Worm (Caenorhabditis elegans) whole organism, mixed stage, embryonic: ENCODE measurements around the gene T18D3.5.

Experiments used
- M03D4.4 ChIP-seq: sonication (generic microtip); optimal IDR thresholded peaks from 2 replicates; lab custom pipeline; 2017; ENCODE audit warnings: mild to moderate bottlenecking, missing genetic modification characterization, missing compliant biosample characterization
- bed-3 ChIP-seq: fragments of 200-800 bp; sonication (Bioruptor generic); optimal IDR thresholded peaks from 3 replicates; lab custom pipeline; 2018; ENCODE audit warnings: mild to moderate bottlenecking, missing genetic modification characterization, moderate library complexity, missing compliant biosample characterization
- blmp-1 ChIP-seq: fragments of 150-350 bp; optimal IDR thresholded peaks from 2 replicates; lab custom pipeline; 2014; ENCODE audit warnings: missing biosample characterization, missing genetic modification characterization
- ceh-39 ChIP-seq: fragments of 150-350 bp; optimal IDR thresholded peaks from 2 replicates; lab custom pipeline; 2014; ENCODE audit warnings: missing biosample characterization, missing genetic modification characterization
- ceh-43 ChIP-seq: fragments of 200-800 bp; sonication (Bioruptor generic); optimal IDR thresholded peaks from 2 replicates; lab custom pipeline; 2018; ENCODE audit warnings: mild to moderate bottlenecking, missing genetic modification characterization, moderate library complexity, missing compliant biosample characterization
- ceh-83 ChIP-seq: fragments of 200-800 bp; sonication (Bioruptor generic); optimal IDR thresholded peaks from 2 replicates; lab custom pipeline; 2018; ENCODE audit warnings: mild to moderate bottlenecking, missing genetic modification characterization, missing compliant biosample characterization
- cnd-1 ChIP-seq: fragments of 200-800 bp; sonication (Bioruptor generic); optimal IDR thresholded peaks from 2 replicates; lab custom pipeline; 2018; ENCODE audit warnings: mild to moderate bottlenecking, missing genetic modification characterization, missing compliant biosample characterization
- drap-1 ChIP-seq: fragments of 200-800 bp; sonication (Bioruptor generic); optimal IDR thresholded peaks from 3 replicates; lab custom pipeline; 2018; ENCODE audit warnings: mild to moderate bottlenecking, missing genetic modification characterization, missing compliant biosample characterization
- elt-1 ChIP-seq: sonication (generic microtip); optimal IDR thresholded peaks from 2 replicates; lab custom pipeline; 2017; ENCODE audit warnings: missing genetic modification characterization, mild to moderate bottlenecking, missing compliant biosample characterization, antibody characterized with exemption, moderate library complexity, borderline replicate concordance; ENCODE audit not compliant: insufficient read depth
- elt-3 ChIP-seq: fragments of 150-350 bp; optimal IDR thresholded peaks from 2 replicates; lab custom pipeline; 2014; ENCODE audit warnings: missing biosample characterization, missing genetic modification characterization
- flh-1 ChIP-seq: fragments of 200-800 bp; sonication (Bioruptor generic); optimal IDR thresholded peaks from 2 replicates; lab custom pipeline; 2018; ENCODE audit warnings: mild to moderate bottlenecking, missing genetic modification characterization, moderate library complexity, missing compliant biosample characterization
- ham-2 ChIP-seq: fragments of 200-800 bp; sonication (Bioruptor generic); optimal IDR thresholded peaks from 2 replicates; lab custom pipeline; 2018; ENCODE audit warnings: mild to moderate bottlenecking, missing genetic modification characterization, missing compliant biosample characterization
- hlh-1 ChIP-seq: fragments of 150-350 bp; optimal IDR thresholded peaks from 2 replicates; lab custom pipeline; 2014; ENCODE audit warnings: missing biosample characterization, missing genetic modification reagents, missing genetic modification characterization
- lin-13 ChIP-seq: fragments of 150-350 bp; optimal IDR thresholded peaks from 2 replicates; lab custom pipeline; 2014; ENCODE audit warnings: missing biosample characterization, missing genetic modification characterization
- lin-32 ChIP-seq: fragments of 200-800 bp; sonication (Bioruptor generic); optimal IDR thresholded peaks from 2 replicates; lab custom pipeline; 2018; ENCODE audit warnings: mild to moderate bottlenecking, missing genetic modification characterization, missing compliant biosample characterization
- lsy-2 ChIP-seq: fragments of 150-350 bp; optimal IDR thresholded peaks from 2 replicates; lab custom pipeline; 2014; ENCODE audit warnings: missing biosample characterization, missing genetic modification characterization
- mab-5 ChIP-seq: fragments of 150-350 bp; optimal IDR thresholded peaks from 2 replicates; lab custom pipeline; 2014; ENCODE audit warnings: missing biosample characterization, missing genetic modification characterization
- mep-1 ChIP-seq: fragments of 150-350 bp; optimal IDR thresholded peaks from 2 replicates; lab custom pipeline; 2017; ENCODE audit warnings: missing biosample characterization, missing genetic modification reagents, missing genetic modification characterization, inconsistent platforms
- nhr-12 ChIP-seq: fragments of 150-350 bp; optimal IDR thresholded peaks from 2 replicates; lab custom pipeline; 2014; ENCODE audit warnings: missing biosample characterization, missing genetic modification characterization
- nhr-2 ChIP-seq: fragments of 150-350 bp; optimal IDR thresholded peaks from 2 replicates; lab custom pipeline; 2014; ENCODE audit warnings: missing biosample characterization, missing genetic modification characterization
- nhr-237 ChIP-seq: fragments of 150-350 bp; optimal IDR thresholded peaks from 2 replicates; lab custom pipeline; 2014; ENCODE audit warnings: missing biosample characterization, missing genetic modification characterization
- nhr-28 ChIP-seq: fragments of 150-350 bp; optimal IDR thresholded peaks from 2 replicates; lab custom pipeline; 2014; ENCODE audit warnings: missing biosample characterization, missing genetic modification characterization
- nhr-76 ChIP-seq: sonication (generic microtip); optimal IDR thresholded peaks from 2 replicates; lab custom pipeline; 2017; ENCODE audit warnings: missing biosample characterization, missing genetic modification characterization
- pha-4 ChIP-seq: fragments of 150-350 bp; optimal IDR thresholded peaks from 2 replicates; lab custom pipeline; 2018; ENCODE audit warnings: missing biosample characterization, missing genetic modification reagents, missing genetic modification characterization
- sem-2 ChIP-seq: fragments of 200-800 bp; sonication (Bioruptor generic); optimal IDR thresholded peaks from 2 replicates; lab custom pipeline; 2018; ENCODE audit warnings: mild to moderate bottlenecking, missing genetic modification characterization, missing compliant biosample characterization
- snpc-4 ChIP-seq: fragments of 150-350 bp; optimal IDR thresholded peaks from 2 replicates; lab custom pipeline; 2014; ENCODE audit warnings: missing biosample characterization, missing genetic modification characterization
- sptf-1 ChIP-seq: sonication (generic microtip); optimal IDR thresholded peaks from 2 replicates; lab custom pipeline; 2017; ENCODE audit warnings: mild to moderate bottlenecking, missing genetic modification characterization, moderate library complexity, missing compliant biosample characterization
- tbx-8 ChIP-seq: fragments of 200-800 bp; sonication (Bioruptor generic); optimal IDR thresholded peaks from 2 replicates; lab custom pipeline; 2018; ENCODE audit warnings: mild to moderate bottlenecking, missing genetic modification characterization, moderate library complexity, missing compliant biosample characterization
- unc-120 ChIP-seq: sonication (generic microtip); optimal IDR thresholded peaks from 2 replicates; lab custom pipeline; 2017; ENCODE audit warnings: missing genetic modification characterization, missing compliant biosample characterization; ENCODE audit not compliant: poor library complexity, severe bottlenecking
- unc-39 ChIP-seq: fragments of 150-350 bp; optimal IDR thresholded peaks from 2 replicates; lab custom pipeline; 2014; ENCODE audit warnings: missing biosample characterization, missing genetic modification characterization
- unc-62 ChIP-seq: fragments of 150-350 bp; optimal IDR thresholded peaks from 2 replicates; lab custom pipeline; 2014; ENCODE audit warnings: missing biosample characterization, missing genetic modification reagents, missing genetic modification characterization
- zip-8 ChIP-seq: fragments of 150-350 bp; optimal IDR thresholded peaks from 2 replicates; lab custom pipeline; 2014; ENCODE audit warnings: missing biosample characterization, missing genetic modification characterization
- ztf-11 ChIP-seq: fragments of 150-350 bp; optimal IDR thresholded peaks from 2 replicates; lab custom pipeline; 2014; ENCODE audit warnings: missing biosample characterization, missing genetic modification characterization

Gene T18D3.5

ce11 chrX:12491138-12491537 lies 27.5 kb downstream of the T18D3.5 start:
- TF ChIP-seq unc-39 (tag; lab: Kevin White, UChicago): no peak

- no peak for TF ChIP-seq mab-5
- TF ChIP-seq nhr-28 (tag; lab: Kevin White, UChicago): no peak
- no peak for TF ChIP-seq unc-39 (tag; lab: Kevin White, UChicago)
- TF ChIP-seq M03D4.4: no peak
- no peak for TF ChIP-seq bed-3
- no peak for TF ChIP-seq unc-62 (GFP tag; lab: Kevin White, UChicago)
- TF ChIP-seq pha-4 (tag; lab: Kevin White, UChicago): no peak
- TF ChIP-seq elt-3 (tag; lab: Kevin White, UChicago): no peak
- no peak for TF ChIP-seq ztf-11 (tag; lab: Kevin White, UChicago)
- no peak for TF ChIP-seq flh-1
- no peak for TF ChIP-seq lin-32 (GFP tag; lab: Kevin White, UChicago)
- TF ChIP-seq lin-13 (tag; lab: Kevin White, UChicago): no peak
- TF ChIP-seq hlh-1: no peak
- no peak for TF ChIP-seq nhr-12 (tag; lab: Kevin White, UChicago)
- TF ChIP-seq zip-8 (tag; lab: Kevin White, UChicago): no peak
- no peak for TF ChIP-seq ceh-83 (GFP tag; lab: Kevin White, UChicago)
- no peak for TF ChIP-seq sem-2
- TF ChIP-seq mep-1 (tag; lab: Kevin White, UChicago): no peak
- no peak for TF ChIP-seq drap-1 (GFP tag; lab: Kevin White, UChicago)
- no peak for TF ChIP-seq sptf-1
Measured at ce11 chrX:12492467-12492866, 28.9 kb downstream of the T18D3.5 start, which contains the start of gene lips-1. lips-1 (plus strand) TSS chrX:12492767.

- no peak for TF ChIP-seq blmp-1 (tag; lab: Kevin White, UChicago)
- TF ChIP-seq nhr-237 (tag; lab: Kevin White, UChicago): no peak
- TF ChIP-seq unc-39 (tag; lab: Kevin White, UChicago): no peak
- peak; percentile 99 for TF ChIP-seq elt-1
- no peak for TF ChIP-seq tbx-8 (GFP tag; lab: Kevin White, UChicago)
- no peak for TF ChIP-seq nhr-28 (tag; lab: Kevin White, UChicago)
- TF ChIP-seq ceh-83 (GFP tag; lab: Kevin White, UChicago): no peak
- TF ChIP-seq sptf-1: no peak
- TF ChIP-seq ham-2 (GFP tag; lab: Kevin White, UChicago): peak; percentile 67
- TF ChIP-seq hlh-1: no peak
- no peak for TF ChIP-seq flh-1
- TF ChIP-seq zip-8 (tag; lab: Kevin White, UChicago): peak; percentile 16
- TF ChIP-seq unc-120 (tag; lab: Kevin White, UChicago): no peak
- no peak for TF ChIP-seq mab-5
- TF ChIP-seq nhr-12 (tag; lab: Kevin White, UChicago): no peak
- no peak for TF ChIP-seq ceh-43 (GFP tag; lab: Kevin White, UChicago)
- no peak for TF ChIP-seq ceh-39 (tag; lab: Kevin White, UChicago)
- no peak for TF ChIP-seq pha-4 (tag; lab: Kevin White, UChicago)
- peak; percentile 64 for TF ChIP-seq elt-3 (tag; lab: Kevin White, UChicago)
- TF ChIP-seq cnd-1: no peak
- no peak for TF ChIP-seq M03D4.4
- no peak for TF ChIP-seq ztf-11 (tag; lab: Kevin White, UChicago)
- TF ChIP-seq nhr-2 (tag; lab: Kevin White, UChicago): no peak
- TF ChIP-seq unc-62 (GFP tag; lab: Kevin White, UChicago): no peak
- no peak for TF ChIP-seq lin-32 (GFP tag; lab: Kevin White, UChicago)
- TF ChIP-seq mep-1 (tag; lab: Kevin White, UChicago): no peak
- TF ChIP-seq snpc-4 (tag; lab: Kevin White, UChicago): no peak
Measured at ce11 chrX:12500777-12501176, 37.2 kb downstream of the T18D3.5 start.

DNA sequence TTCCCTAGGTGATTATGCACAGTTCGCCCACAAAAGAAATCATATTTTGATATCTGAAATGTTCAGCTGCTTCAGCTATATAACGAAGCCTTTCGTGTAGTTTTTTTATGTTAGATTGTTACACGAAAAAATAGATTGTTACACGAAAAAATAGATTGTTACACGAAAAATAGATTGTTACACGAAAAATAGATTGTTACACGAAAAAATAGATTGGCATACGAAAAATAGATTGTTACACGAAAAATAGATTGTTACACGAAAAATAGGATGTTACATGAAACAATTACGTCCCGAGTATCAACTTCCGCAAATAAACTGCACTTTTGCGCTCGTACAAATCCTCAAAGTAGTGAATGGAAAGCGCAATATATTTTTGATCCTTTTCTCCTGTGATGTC lies 39.0 kb downstream of the T18D3.5 start:
- peak; percentile 22 for TF ChIP-seq M03D4.4
- TF ChIP-seq, all 35 proteins: peak for 1; not testable (repeated sequence) for 34

DNA sequence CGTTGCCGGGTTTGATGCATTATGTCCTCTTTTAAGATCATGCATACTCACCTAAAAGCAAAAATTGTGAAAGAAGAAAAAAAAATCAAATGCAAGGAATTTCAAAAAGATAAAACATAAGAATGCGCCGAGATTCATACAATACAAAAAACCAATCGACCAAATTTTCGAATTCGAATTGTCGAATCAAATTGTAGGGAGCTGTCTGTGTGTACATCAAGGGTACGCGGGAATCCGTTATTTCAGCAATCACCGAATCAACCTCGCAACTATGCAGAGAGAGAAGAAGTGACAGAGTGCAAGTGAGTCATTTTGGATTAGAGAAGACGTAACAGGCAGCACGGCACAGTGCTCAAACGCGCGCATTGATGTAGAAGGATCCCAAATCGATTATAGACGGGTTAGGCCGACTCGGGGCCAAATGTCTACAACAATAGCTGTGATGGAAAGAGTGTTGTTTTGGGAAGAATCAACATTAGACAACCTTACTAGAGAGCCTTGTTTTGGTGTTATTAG lies 39.7 kb downstream of the T18D3.5 start, which contains the start of gene sdz-19:
TSS of gene sdz-19 (minus strand) at position 51 of the 516 bp plus-strand sequence.
- TF ChIP-seq zip-8 (tag; lab: Kevin White, UChicago): no peak
- TF ChIP-seq nhr-28 (tag; lab: Kevin White, UChicago): no peak
- TF ChIP-seq nhr-12 (tag; lab: Kevin White, UChicago): no peak
- no peak for TF ChIP-seq lsy-2
- TF ChIP-seq ceh-83 (GFP tag; lab: Kevin White, UChicago): no peak
- no peak for TF ChIP-seq nhr-76 (tag; lab: Kevin White, UChicago)
- TF ChIP-seq nhr-2 (tag; lab: Kevin White, UChicago): no peak
- TF ChIP-seq sptf-1: no peak
- no peak for TF ChIP-seq blmp-1 (tag; lab: Kevin White, UChicago)
- TF ChIP-seq lin-32 (GFP tag; lab: Kevin White, UChicago): no peak
- TF ChIP-seq nhr-237 (tag; lab: Kevin White, UChicago): no peak
- no peak for TF ChIP-seq drap-1 (GFP tag; lab: Kevin White, UChicago)
- TF ChIP-seq ceh-43 (GFP tag; lab: Kevin White, UChicago): no peak
